Fruit fly (Drosophila melanogaster): Measurements from ENCODE around the gene Pkc98E.

DNA sequence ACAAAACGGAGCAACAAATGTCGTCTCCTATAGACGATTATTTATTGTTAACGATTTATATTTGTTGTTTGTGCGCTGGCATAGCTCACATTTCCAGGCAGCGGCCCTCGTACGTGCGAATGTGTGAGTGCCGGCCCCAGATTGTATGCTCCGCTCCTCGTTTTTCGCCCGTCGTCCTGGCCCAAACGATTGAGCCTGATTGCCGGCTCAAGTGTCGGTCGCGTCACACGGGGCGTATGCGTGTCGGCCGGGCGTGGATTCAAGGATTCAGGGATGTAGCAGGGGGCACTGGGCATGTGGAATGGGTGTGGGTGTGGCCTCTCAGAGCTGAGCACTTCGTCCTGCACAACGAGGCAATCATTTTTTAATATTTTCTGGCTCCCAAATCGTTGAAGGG is 33.3 kb upstream of the Pkc98E start:
- TF ChIP-seq CG16779 (GFP tag; IDR thresholded peaks at IDR 0.05) (no peak), Ets97D (GFP tag; optimal IDR thresholded peaks at IDR 0.05) (no peak), Mrtf (GFP tag; IDR thresholded peaks at IDR 0.05) (no peak), CG10366 (GFP tag; IDR thresholded peaks at IDR 0.05) (no peak), CG30403 (GFP tag; optimal IDR thresholded peaks at IDR 0.05) (no peak), maf-S (GFP tag; optimal IDR thresholded peaks at IDR 0.05) (no peak), gsb-n (tag; optimal IDR thresholded peaks at IDR 0.05) (no peak), Dfd (GFP tag; optimal IDR thresholded peaks at IDR 0.05) (no peak), fru (optimal IDR thresholded peaks at IDR 0.05) (no peak), Optix (GFP tag; IDR thresholded peaks at IDR 0.05) (no peak), CG10565 (GFP tag; optimal IDR thresholded peaks at IDR 0.05) (no peak), ci (GFP tag; IDR thresholded peaks at IDR 0.05) (no peak)
